Worm (Caenorhabditis elegans): Measurements from ENCODE around the gene evl-20.

Gene evl-20

ce11 chrII:8483793-8484186, 39.7 kb downstream of the evl-20 start, which contains the start of gene taap-1:
taap-1 (minus strand) TSS chrII:8483871.
- TF ChIP-seq ztf-29 (GFP tag; IDR thresholded peaks at IDR 0.05): no peak
- no peak for TF ChIP-seq med-1 (GFP tag; optimal IDR thresholded peaks at IDR 0.05; ENCODE audit: insufficient read depth)
- no peak for TF ChIP-seq tab-1 (GFP tag; IDR thresholded peaks at IDR 0.05)
- no peak for TF ChIP-seq ztf-23 (GFP tag; IDR thresholded peaks at IDR 0.05)
- no peak for TF ChIP-seq T22C8.4 (GFP tag; IDR thresholded peaks at IDR 0.05)

DNA sequence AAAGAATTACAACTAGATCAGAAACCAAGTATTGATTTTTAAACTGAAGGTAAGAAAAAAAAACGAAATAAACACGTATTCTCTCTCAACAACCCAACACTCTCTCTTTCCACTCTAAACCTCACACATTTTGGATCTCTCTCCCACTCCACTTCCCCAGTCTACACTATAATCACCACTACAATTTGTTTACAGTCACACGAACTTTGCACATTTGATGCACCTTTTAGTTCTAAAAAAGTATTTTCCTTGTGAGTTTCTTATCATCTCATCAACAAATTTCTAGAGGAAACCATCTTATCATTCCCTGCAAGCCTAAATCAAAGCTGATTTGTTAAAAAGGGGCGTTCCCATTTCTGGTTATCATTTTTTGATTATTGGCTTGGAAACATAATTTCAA, 40.4 kb downstream of the evl-20 start:
- no peak for TF ChIP-seq ztf-23 (GFP tag; IDR thresholded peaks at IDR 0.05)
- no peak for TF ChIP-seq ztf-29 (GFP tag; IDR thresholded peaks at IDR 0.05)
- TF ChIP-seq ref-1 (GFP tag; conservative IDR thresholded peaks at IDR 0.05): no peak
- TF ChIP-seq flt-1 (GFP tag; IDR thresholded peaks at IDR 0.05): no peak
- TF ChIP-seq T22C8.4 (GFP tag; IDR thresholded peaks at IDR 0.05): no peak
- no peak for TF ChIP-seq tab-1 (GFP tag; IDR thresholded peaks at IDR 0.05)
- TF ChIP-seq med-1 (GFP tag; optimal IDR thresholded peaks at IDR 0.05; ENCODE audit: insufficient read depth): no peak
- no peak for TF ChIP-seq klf-2 (GFP tag; conservative IDR thresholded peaks at IDR 0.05)
- no peak for TF ChIP-seq cog-1 (tag; optimal IDR thresholded peaks at IDR 0.05)

ce11 chrII:8485603-8486002, 41.5 kb downstream of the evl-20 start, which contains the start of gene gbh-2:
gbh-2 (plus strand) TSS chrII:8485879.
- no peak for TF ChIP-seq ref-1 (GFP tag; conservative IDR thresholded peaks at IDR 0.05)
- TF ChIP-seq cog-1 (tag; optimal IDR thresholded peaks at IDR 0.05): no peak
- no peak for TF ChIP-seq flt-1 (GFP tag; IDR thresholded peaks at IDR 0.05)
- TF ChIP-seq klf-2 (GFP tag; conservative IDR thresholded peaks at IDR 0.05): no peak
- TF ChIP-seq ztf-29 (GFP tag; IDR thresholded peaks at IDR 0.05): no peak
- no peak for TF ChIP-seq ztf-23 (GFP tag; IDR thresholded peaks at IDR 0.05)
- TF ChIP-seq tab-1 (GFP tag; IDR thresholded peaks at IDR 0.05): no peak
- no peak for TF ChIP-seq T22C8.4 (GFP tag; IDR thresholded peaks at IDR 0.05)
- TF ChIP-seq med-1 (GFP tag; optimal IDR thresholded peaks at IDR 0.05; ENCODE audit: insufficient read depth): no peak

DNA sequence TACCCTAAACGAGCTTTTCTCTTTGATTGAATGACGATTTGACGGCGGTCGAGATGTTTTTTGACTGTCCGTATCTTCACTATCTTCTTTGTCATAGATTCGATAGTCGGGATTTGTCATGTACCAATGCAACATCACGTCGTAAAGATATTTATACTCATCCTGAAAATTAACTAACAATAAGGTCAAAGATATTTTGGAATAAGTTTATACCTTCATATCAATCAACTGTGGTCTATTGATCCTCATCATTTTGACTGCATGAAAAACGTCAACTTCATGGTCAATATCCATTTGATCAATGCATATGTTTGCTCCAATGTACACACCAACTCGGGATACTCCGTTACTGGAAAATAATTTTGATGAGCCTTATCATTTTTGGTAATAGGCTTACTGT, 44.0 kb downstream of the evl-20 start:
- TF ChIP-seq ref-1 (GFP tag; conservative IDR thresholded peaks at IDR 0.05) (no peak), T22C8.4 (GFP tag; IDR thresholded peaks at IDR 0.05) (no peak), cog-1 (tag; optimal IDR thresholded peaks at IDR 0.05) (no peak), med-1 (GFP tag; optimal IDR thresholded peaks at IDR 0.05; ENCODE audit: insufficient read depth) (no peak), flt-1 (GFP tag; IDR thresholded peaks at IDR 0.05) (no peak), ztf-23 (GFP tag; IDR thresholded peaks at IDR 0.05) (no peak), tab-1 (GFP tag; IDR thresholded peaks at IDR 0.05) (no peak)

DNA sequence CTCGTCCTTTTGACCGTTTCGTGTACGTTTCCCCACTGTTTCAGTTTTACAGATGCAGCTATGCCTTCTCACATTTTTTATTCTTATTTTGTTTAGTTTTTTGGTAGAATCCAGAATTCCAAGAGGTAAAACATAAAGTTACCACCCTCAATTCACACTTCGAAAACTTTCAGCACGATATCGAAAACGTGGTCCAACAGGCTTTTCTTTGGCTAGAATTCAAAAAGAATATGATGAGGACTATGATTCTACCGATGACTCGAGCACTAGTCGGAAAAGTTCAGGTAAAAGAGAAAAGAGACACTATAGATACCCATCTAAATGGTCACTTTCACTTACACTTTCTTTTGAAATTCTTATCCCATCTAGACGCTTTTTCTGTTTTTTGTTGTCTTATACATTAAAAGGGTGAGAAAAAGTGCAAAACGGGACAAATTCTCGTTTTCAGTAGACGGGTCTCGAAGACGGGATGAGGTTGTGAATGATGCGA, 50.2 kb downstream of the evl-20 start, which contains the start of gene M05D6.9:
M05D6.9 (plus strand) TSS at position 51 of the 490 bp plus-strand sequence.
- TF ChIP-seq ref-1 (GFP tag; conservative IDR thresholded peaks at IDR 0.05) (no peak), ztf-29 (GFP tag; IDR thresholded peaks at IDR 0.05) (no peak), med-1 (GFP tag; optimal IDR thresholded peaks at IDR 0.05; ENCODE audit: insufficient read depth) (no peak), tab-1 (GFP tag; IDR thresholded peaks at IDR 0.05) (no peak), cog-1 (tag; optimal IDR thresholded peaks at IDR 0.05) (no peak), ztf-23 (GFP tag; IDR thresholded peaks at IDR 0.05) (no peak), T22C8.4 (GFP tag; IDR thresholded peaks at IDR 0.05) (no peak), flt-1 (GFP tag; IDR thresholded peaks at IDR 0.05) (no peak), klf-2 (GFP tag; conservative IDR thresholded peaks at IDR 0.05) (no peak)

Measured in whole organism, midembryonic.